Worm (Caenorhabditis elegans) whole organism, L1 larva: Measurements from ENCODE around the gene acbp-8.
A peak's percentile ranks its signal among the peaks of the same experiment; 100 is the strongest.

Experiments used
- C16A3.4 ChIP-seq: fragments of 150-350 bp; optimal IDR thresholded peaks from 2 replicates; lab custom pipeline; 2014; ENCODE audit warnings: missing biosample characterization, missing genetic modification characterization
- aha-1 ChIP-seq: fragments of 150-350 bp; optimal IDR thresholded peaks from 2 replicates; lab custom pipeline; 2014; ENCODE audit warnings: missing biosample characterization, missing genetic modification characterization
- alr-1 ChIP-seq: fragments of 200-800 bp; sonication (Bioruptor generic); optimal IDR thresholded peaks from 2 replicates; lab custom pipeline; 2018; ENCODE audit warnings: borderline replicate concordance, mild to moderate bottlenecking, missing genetic modification characterization, missing compliant biosample characterization
- aly-2 ChIP-seq: fragments of 150-350 bp; optimal IDR thresholded peaks from 2 replicates; lab custom pipeline; 2014; ENCODE audit warnings: missing biosample characterization, missing genetic modification characterization
- ama-1 ChIP-seq: fragments of 150-350 bp; optimal IDR thresholded peaks from 2 replicates; lab custom pipeline; 2014
- blmp-1 ChIP-seq: fragments of 150-350 bp; optimal IDR thresholded peaks from 2 replicates; lab custom pipeline; 2014; ENCODE audit warnings: missing biosample characterization, missing genetic modification characterization
- ceh-8 ChIP-seq: fragments of 200-800 bp; sonication (Bioruptor generic); optimal IDR thresholded peaks from 2 replicates; lab custom pipeline; 2018; ENCODE audit warnings: mild to moderate bottlenecking, missing genetic modification characterization, moderate library complexity, missing compliant biosample characterization
- ceh-88 ChIP-seq: fragments of 200-800 bp; sonication (Bioruptor generic); IDR thresholded peaks from 2 replicates; pipeline ENCODE4 v1.3.6; 2022; ENCODE audit warnings: missing genetic modification characterization, missing compliant biosample characterization
- ceh-90 ChIP-seq: sonication (generic microtip); optimal IDR thresholded peaks from 2 replicates; lab custom pipeline; 2016; ENCODE audit warnings: missing genetic modification characterization, missing compliant biosample characterization
- ces-1 ChIP-seq: fragments of 150-350 bp; optimal IDR thresholded peaks from 2 replicates; lab custom pipeline; 2014; ENCODE audit warnings: missing biosample characterization, missing genetic modification reagents, missing genetic modification characterization
- efl-3 ChIP-seq: fragments of 200-800 bp; sonication (Bioruptor generic); optimal IDR thresholded peaks from 2 replicates; lab custom pipeline; 2018; ENCODE audit warnings: mild to moderate bottlenecking, missing genetic modification characterization, missing compliant biosample characterization
- egl-13 ChIP-seq: sonication (generic microtip); optimal IDR thresholded peaks from 2 replicates; lab custom pipeline; 2016; ENCODE audit warnings: missing genotype, missing genetic modification reagents, missing genetic modification characterization, missing compliant biosample characterization
- egl-27 ChIP-seq, 2 experiments: fragments of 150-350 bp in 1 of 2; sonication (generic microtip); optimal IDR thresholded peaks; 3 replicates each; lab custom pipeline; 2017 to 2018; ENCODE audit warnings: missing biosample characterization in 2 of 2, missing genetic modification characterization in 2 of 2, missing genetic modification reagents in 2 of 2
- elt-3 ChIP-seq, 6 experiments: fragments of 150-350 bp in 1 of 6; sonication (generic microtip); optimal IDR thresholded peaks; 2 replicates each; lab custom pipeline; 2017 to 2018; ENCODE audit warnings: missing biosample characterization in 6 of 6, missing genetic modification characterization in 6 of 6, inconsistent platforms in 1 of 6
- fkh-10 ChIP-seq: sonication (generic microtip); optimal IDR thresholded peaks from 2 replicates; lab custom pipeline; 2017; ENCODE audit warnings: missing biosample characterization, missing genetic modification reagents, missing genetic modification characterization
- fkh-8 ChIP-seq: sonication (generic microtip); optimal IDR thresholded peaks from 2 replicates; lab custom pipeline; 2016; ENCODE audit warnings: mild to moderate bottlenecking, missing genetic modification characterization, missing compliant biosample characterization
- hlh-17 ChIP-seq: fragments of 200-800 bp; sonication (Bioruptor generic); optimal IDR thresholded peaks from 2 replicates; lab custom pipeline; 2018; ENCODE audit warnings: missing genetic modification characterization, mild to moderate bottlenecking, missing compliant biosample characterization, moderate library complexity, borderline replicate concordance
- isw-1 ChIP-seq: fragments of 200-800 bp; sonication (Bioruptor generic); IDR thresholded peaks from 2 replicates; pipeline ENCODE4 v1.3.6; 2022; ENCODE audit warnings: missing genetic modification characterization, missing compliant biosample characterization
- lin-14 ChIP-seq: fragments of 200-800 bp; sonication (Bioruptor generic); optimal IDR thresholded peaks from 2 replicates; lab custom pipeline; 2018; ENCODE audit warnings: mild to moderate bottlenecking, missing genetic modification characterization, moderate library complexity, missing compliant biosample characterization
- lin-35 ChIP-seq, 2 experiments: fragments of 150-350 bp; optimal IDR thresholded peaks; 2 replicates each; lab custom pipeline; 2014; ENCODE audit warnings: missing biosample characterization in 2 of 2, missing genetic modification characterization in 2 of 2, missing genetic modification reagents in 2 of 2
- lin-39 ChIP-seq: fragments of 150-350 bp; optimal IDR thresholded peaks from 2 replicates; lab custom pipeline; 2014; ENCODE audit warnings: missing biosample characterization, missing genetic modification reagents, missing genetic modification characterization
- nhr-11 ChIP-seq: fragments of 150-350 bp; optimal IDR thresholded peaks from 2 replicates; lab custom pipeline; 2014; ENCODE audit warnings: missing biosample characterization, missing genetic modification characterization
- nhr-12 ChIP-seq: sonication (generic microtip); optimal IDR thresholded peaks from 2 replicates; lab custom pipeline; 2017; ENCODE audit warnings: missing biosample characterization, missing genetic modification characterization
- nhr-237 ChIP-seq: fragments of 150-350 bp; optimal IDR thresholded peaks from 2 replicates; lab custom pipeline; 2014; ENCODE audit warnings: missing biosample characterization, missing genetic modification characterization
- nhr-71 ChIP-seq: sonication (generic microtip); optimal IDR thresholded peaks from 2 replicates; lab custom pipeline; 2016; ENCODE audit warnings: mild to moderate bottlenecking, missing genetic modification characterization, moderate library complexity, missing compliant biosample characterization
- nhr-77 ChIP-seq: fragments of 150-350 bp; optimal IDR thresholded peaks from 2 replicates; lab custom pipeline; 2014; ENCODE audit warnings: missing biosample characterization, missing genetic modification characterization
- nhr-84 ChIP-seq: sonication (generic microtip); optimal IDR thresholded peaks from 2 replicates; lab custom pipeline; 2017; ENCODE audit warnings: missing biosample characterization, missing genetic modification characterization
- nhr-90 ChIP-seq: sonication (generic microtip); optimal IDR thresholded peaks from 2 replicates; lab custom pipeline; 2016; ENCODE audit warnings: mild to moderate bottlenecking, missing genetic modification characterization, missing compliant biosample characterization; ENCODE audit not compliant: poor library complexity
- pag-3 ChIP-seq: sonication (generic microtip); optimal IDR thresholded peaks from 2 replicates; lab custom pipeline; 2017; ENCODE audit warnings: missing genetic modification characterization, mild to moderate bottlenecking, missing compliant biosample characterization, antibody characterized with exemption, borderline replicate concordance; ENCODE audit not compliant: insufficient read depth
- rnt-1 ChIP-seq: sonication (generic microtip); optimal IDR thresholded peaks from 2 replicates; lab custom pipeline; 2016; ENCODE audit warnings: mild to moderate bottlenecking, missing genetic modification characterization, moderate library complexity, missing compliant biosample characterization
- skn-1 ChIP-seq: fragments of 150-350 bp; optimal IDR thresholded peaks from 2 replicates; lab custom pipeline; 2014; ENCODE audit warnings: missing biosample characterization, missing genetic modification characterization
- snpc-4 ChIP-seq: fragments of 150-350 bp; optimal IDR thresholded peaks from 2 replicates; lab custom pipeline; 2014; ENCODE audit warnings: missing biosample characterization, missing genetic modification characterization
- sox-4 ChIP-seq: sonication (generic microtip); optimal IDR thresholded peaks from 2 replicates; lab custom pipeline; 2016; ENCODE audit warnings: missing genetic modification characterization, missing compliant biosample characterization
- sup-37 ChIP-seq: fragments of 200-800 bp; sonication (Bioruptor generic); optimal IDR thresholded peaks from 2 replicates; lab custom pipeline; 2018; ENCODE audit warnings: mild to moderate bottlenecking, missing genetic modification characterization, missing compliant biosample characterization
- tbx-2 ChIP-seq: sonication (generic microtip); optimal IDR thresholded peaks from 2 replicates; lab custom pipeline; 2016; ENCODE audit warnings: missing genetic modification characterization, missing compliant biosample characterization
- tlp-1 ChIP-seq: fragments of 150-350 bp; optimal IDR thresholded peaks from 2 replicates; lab custom pipeline; 2014; ENCODE audit warnings: missing biosample characterization, missing genetic modification characterization
- unc-62 ChIP-seq: fragments of 150-350 bp; optimal IDR thresholded peaks from 2 replicates; lab custom pipeline; 2014; ENCODE audit warnings: missing biosample characterization, missing genetic modification reagents, missing genetic modification characterization
- unc-86 ChIP-seq: sonication (generic microtip); optimal IDR thresholded peaks from 2 replicates; lab custom pipeline; 2016; ENCODE audit warnings: missing genetic modification characterization, missing compliant biosample characterization
- unc-98 ChIP-seq: fragments of 200-800 bp; sonication (Bioruptor generic); IDR thresholded peaks from 2 replicates; pipeline ENCODE4 v1.3.6; 2022; ENCODE audit warnings: missing genetic modification characterization, missing compliant biosample characterization
- xbp-1 ChIP-seq: sonication (generic microtip); optimal IDR thresholded peaks from 2 replicates; lab custom pipeline; 2016; ENCODE audit warnings: missing genetic modification characterization, missing compliant biosample characterization
- zip-4 ChIP-seq: fragments of 200-800 bp; sonication (Bioruptor generic); optimal IDR thresholded peaks from 2 replicates; lab custom pipeline; 2018; ENCODE audit warnings: mild to moderate bottlenecking, missing genetic modification characterization, moderate library complexity, missing compliant biosample characterization
- ztf-11 ChIP-seq, 2 experiments: sonication (generic microtip); optimal IDR thresholded peaks; 2 replicates each; lab custom pipeline; 2016 to 2017; ENCODE audit warnings: missing genetic modification characterization in 2 of 2, missing biosample characterization in 1 of 2, missing compliant biosample characterization in 1 of 2

The acbp-8 gene

ce11 chrIII:2596984-2597454, 31.8 kb upstream of the acbp-8 start, which contains the start of gene apb-1 (continued):
- TF ChIP-seq blmp-1 (tag; lab: Kevin White, UChicago) (peak; percentile 84), zip-4 (peak; percentile 88), aly-2 (tag; lab: Kevin White, UChicago) (peak; percentile 91), elt-3 (tag; optimal IDR thresholded peaks at IDR 0.05; lab: Kevin White, UChicago) (peak in 2 of 6 experiments; percentile 90 to 92), snpc-4 (peak; percentile 89), lin-39 (peak; percentile 95), egl-27 (tag; optimal IDR thresholded peaks at IDR 0.05; lab: Kevin White, UChicago) (peak; percentile 13 to 51), unc-86 (tag; lab: Kevin White, UChicago) (peak; percentile 96), ztf-11 (tag; optimal IDR thresholded peaks at IDR 0.05; lab: Kevin White, UChicago) (peak in 1 of 2 experiments; percentile 87), alr-1 (tag; lab: Kevin White, UChicago) (no peak), ceh-90 (tag; lab: Kevin White, UChicago) (peak; percentile 29), isw-1 (peak; percentile 95), tbx-2 (tag; lab: Kevin White, UChicago) (peak; percentile 97), egl-13 (tag; lab: Kevin White, UChicago) (peak; percentile 96), aha-1 (tag; lab: Kevin White, UChicago) (peak; percentile 73), nhr-12 (no peak), unc-98 (peak; percentile 29; the same call in 1 of the 2 replicates), sup-37 (peak; percentile 84), nhr-11 (peak; percentile 70), xbp-1 (peak; percentile 94), rnt-1 (no peak), lin-35 (GFP tag; optimal IDR thresholded peaks at IDR 0.05; lab: Kevin White, UChicago) (peak; percentile 88 to 89), unc-62 (GFP tag; lab: Kevin White, UChicago) (no peak), nhr-77 (peak; percentile 66), C16A3.4 (tag; lab: Kevin White, UChicago) (peak; percentile 92), nhr-84 (no peak), lin-14 (GFP tag; lab: Kevin White, UChicago) (peak; percentile 96), nhr-237 (tag; lab: Kevin White, UChicago) (peak; percentile 57), ama-1 (peak; percentile 72), nhr-71 (tag; lab: Kevin White, UChicago) (peak; percentile 97), ceh-88 (GFP tag; lab: Robert Waterston, UW) (peak; percentile 82), ces-1 (no peak), ceh-8 (GFP tag; lab: Kevin White, UChicago) (peak; percentile 93), nhr-90 (tag; lab: Kevin White, UChicago) (peak; percentile 96), sox-4 (peak; percentile 88), tlp-1 (no peak), hlh-17 (GFP tag; lab: Kevin White, UChicago) (no peak), skn-1 (tag; lab: Kevin White, UChicago) (peak; percentile 90), pag-3 (no peak), efl-3 (no peak)

- TF ChIP-seq fkh-8 (tag; lab: Kevin White, UChicago) (no peak), fkh-10 (GFP tag; lab: Kevin White, UChicago) (no peak)
Measured at ce11 chrIII:2597753-2598152, 31.1 kb upstream of the acbp-8 start, which contains the start of gene mdt-19. Gene mdt-19 (plus strand): TSS chrIII:2598053.
